Worm (Caenorhabditis elegans): Measurements from ENCODE around the gene spop-1.

Gene spop-1

ce11 chrIII:10097981-10098380 is at the start of gene spop-1:
Gene spop-1 (minus strand): TSS chrIII:10098081.
- TF ChIP-seq nhr-19 (GFP tag; conservative IDR thresholded peaks at IDR 0.05) (no peak), F16B12.6 (tag; optimal IDR thresholded peaks at IDR 0.05) (no peak), fkh-4 (tag; optimal IDR thresholded peaks at IDR 0.05; ENCODE audit: borderline replicate concordance) (no peak), ceh-8 (GFP tag; optimal IDR thresholded peaks at IDR 0.05) (no peak), dsc-1 (tag; optimal IDR thresholded peaks at IDR 0.05) (no peak), efl-3 (GFP tag; optimal IDR thresholded peaks at IDR 0.05) (no peak), lir-3 (tag; optimal IDR thresholded peaks at IDR 0.05; ENCODE audit: poor library complexity) (no peak), nhr-47 (tag; optimal IDR thresholded peaks at IDR 0.05) (no peak), egl-13 (tag; optimal IDR thresholded peaks at IDR 0.05) (no peak), blmp-1 (tag; optimal IDR thresholded peaks at IDR 0.05) (no peak), fkh-8 (tag; optimal IDR thresholded peaks at IDR 0.05) (no peak), lin-35 (GFP tag; optimal IDR thresholded peaks at IDR 0.05) (no peak)

- no peak for TF ChIP-seq sox-4 (tag; optimal IDR thresholded peaks at IDR 0.05)
- TF ChIP-seq hlh-17 (GFP tag; optimal IDR thresholded peaks at IDR 0.05; ENCODE audit: borderline replicate concordance), result no peak
- no peak for TF ChIP-seq nhr-71 (tag; optimal IDR thresholded peaks at IDR 0.05)
- TF ChIP-seq efl-1 (optimal IDR thresholded peaks at IDR 0.05), result no peak
- no peak for TF ChIP-seq efl-1 (GFP tag; optimal IDR thresholded peaks at IDR 0.05 in 1 of 2)
- no peak for TF ChIP-seq jun-1 (tag; optimal IDR thresholded peaks at IDR 0.05)
- TF ChIP-seq nhr-76 (tag; optimal IDR thresholded peaks at IDR 0.05), result no peak
- TF ChIP-seq pag-3 (tag; optimal IDR thresholded peaks at IDR 0.05; ENCODE audit: borderline replicate concordance, insufficient read depth), result no peak
- TF ChIP-seq ets-5 (GFP tag; IDR thresholded peaks at IDR 0.05), result no peak
- no peak for TF ChIP-seq ztf-11 (tag; optimal IDR thresholded peaks at IDR 0.05)
- no peak for TF ChIP-seq ceh-8 (GFP tag; optimal IDR thresholded peaks at IDR 0.05)
- TF ChIP-seq hpl-2 (GFP tag; optimal IDR thresholded peaks at IDR 0.05), result no peak
- TF ChIP-seq efl-3 (GFP tag; optimal IDR thresholded peaks at IDR 0.05), result no peak
- TF ChIP-seq mef-2 (tag; optimal IDR thresholded peaks at IDR 0.05), result no peak
- no peak for TF ChIP-seq ceh-63 (GFP tag; optimal IDR thresholded peaks at IDR 0.05)
- TF ChIP-seq sup-37 (GFP tag; optimal IDR thresholded peaks at IDR 0.05), result no peak
- no peak for TF ChIP-seq zip-4 (GFP tag; optimal IDR thresholded peaks at IDR 0.05)
- no peak for TF ChIP-seq pqm-1 (tag; optimal IDR thresholded peaks at IDR 0.05)
- no peak for TF ChIP-seq alr-1 (tag; optimal IDR thresholded peaks at IDR 0.05; ENCODE audit: borderline replicate concordance)
- TF ChIP-seq aha-1 (tag; optimal IDR thresholded peaks at IDR 0.05), result no peak
Measured at ce11 chrIII:10146701-10147100, 48.8 kb upstream of the spop-1 start, which contains the start of gene K08E5.1. Gene K08E5.1 (minus strand): TSS chrIII:10146801.

- no peak for TF ChIP-seq hlh-4 (tag; optimal IDR thresholded peaks at IDR 0.05)
- TF ChIP-seq swsn-7 (tag; optimal IDR thresholded peaks at IDR 0.05), result no peak
- no peak for TF ChIP-seq vab-15 (tag; optimal IDR thresholded peaks at IDR 0.05)
- no peak for TF ChIP-seq dsc-1 (tag; optimal IDR thresholded peaks at IDR 0.05)
- no peak for TF ChIP-seq unc-62 (GFP tag; optimal IDR thresholded peaks at IDR 0.05)
- no peak for TF ChIP-seq mdl-1 (tag; optimal IDR thresholded peaks at IDR 0.05)
- no peak for TF ChIP-seq lsy-2 (tag; optimal IDR thresholded peaks at IDR 0.05)
- TF ChIP-seq nhr-76 (tag; optimal IDR thresholded peaks at IDR 0.05), result no peak
- TF ChIP-seq alr-1 (tag; optimal IDR thresholded peaks at IDR 0.05; ENCODE audit: borderline replicate concordance), result no peak
- TF ChIP-seq lin-39 (tag; optimal IDR thresholded peaks at IDR 0.05), result no peak
- no peak for TF ChIP-seq pax-3 (tag; optimal IDR thresholded peaks at IDR 0.05)
- no peak for TF ChIP-seq jun-1 (tag; optimal IDR thresholded peaks at IDR 0.05)
- TF ChIP-seq nhr-237 (tag; optimal IDR thresholded peaks at IDR 0.05), result no peak
Measured at ce11 chrIII:10140732-10141131, 42.9 kb upstream of the spop-1 start, which contains the start of gene K08E5.6. Gene K08E5.6 (plus strand): TSS chrIII:10141032.
